Fruit fly (Drosophila melanogaster): ENCODE measurements around the gene Reepl1.

Reepl1 gene

DNA sequence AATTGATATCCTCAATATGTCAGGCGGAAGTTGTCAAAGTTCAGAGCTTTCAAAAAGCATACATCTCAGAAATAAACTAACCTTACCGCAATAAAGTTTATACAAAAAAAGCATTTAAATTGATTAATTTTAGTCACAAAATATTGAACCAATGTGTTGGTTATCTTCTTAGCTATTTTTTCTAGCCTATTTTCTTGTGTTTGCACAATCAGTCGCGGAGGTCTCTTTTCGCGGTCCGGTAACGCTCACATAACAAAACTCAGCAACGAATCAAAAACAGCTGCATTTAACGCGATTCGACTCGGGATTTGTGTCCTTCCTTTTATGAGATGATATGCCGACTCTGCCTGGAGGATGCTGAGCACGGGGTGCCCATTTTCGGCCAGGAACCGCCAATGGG, 1.0 kb downstream of the Reepl1 start, which contains the start of gene CG11696:
TSS of gene CG11696 (plus strand) at position 203 of the 400 bp plus-strand sequence.
- TF ChIP-seq toe (GFP tag; optimal IDR thresholded peaks at IDR 0.05) (no peak), CG5204 (GFP tag; optimal IDR thresholded peaks at IDR 0.05) (no peak)

DNA sequence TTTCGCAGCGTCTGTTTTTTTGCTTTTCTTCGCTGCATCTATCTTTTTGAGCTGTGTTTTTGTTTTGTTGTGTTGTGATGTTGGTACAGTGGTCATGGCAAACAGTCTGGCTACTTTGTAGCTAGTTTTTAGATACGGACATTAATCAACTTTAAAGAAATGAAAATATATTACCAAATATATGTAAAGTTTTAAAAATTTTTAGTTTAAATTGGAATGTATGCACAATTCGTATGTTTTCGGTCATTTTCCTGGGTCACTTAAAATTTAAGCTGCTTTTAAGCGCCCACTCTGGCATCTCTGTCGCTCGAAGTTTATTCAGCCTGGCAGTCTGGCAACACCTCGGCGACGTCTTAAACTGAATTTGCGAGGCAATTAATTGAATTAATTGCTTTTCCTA, 4.0 kb downstream of the Reepl1 start, which contains the start of gene CG11695:
TSS of gene CG11695 (plus strand) at position 344 of the 400 bp plus-strand sequence.
- TF ChIP-seq ovo (GFP tag; optimal IDR thresholded peaks at IDR 0.05) (peak; percentile 47), toe (GFP tag; optimal IDR thresholded peaks at IDR 0.05) (no peak), CG33017 (tag; optimal IDR thresholded peaks at IDR 0.05) (no peak), CG14711 (tag; optimal IDR thresholded peaks at IDR 0.05) (peak; percentile 77), Mnt (GFP tag; optimal IDR thresholded peaks at IDR 0.05) (peak; percentile 77), pad (GFP tag; optimal IDR thresholded peaks at IDR 0.05) (peak; percentile 68), CG7101 (tag; optimal IDR thresholded peaks at IDR 0.05) (peak; percentile 85), CG7045 (GFP tag; optimal IDR thresholded peaks at IDR 0.05) (peak; percentile 55), Clk (GFP tag; optimal IDR thresholded peaks at IDR 0.05) (no peak), tj (GFP tag; optimal IDR thresholded peaks at IDR 0.05) (peak; percentile 59), Crg-1 (GFP tag; optimal IDR thresholded peaks at IDR 0.05) (peak; percentile 42), CG5204 (GFP tag; optimal IDR thresholded peaks at IDR 0.05) (no peak), CG12768 (GFP tag; optimal IDR thresholded peaks at IDR 0.05) (peak; percentile 62), bab1 (GFP tag; optimal IDR thresholded peaks at IDR 0.05) (peak; percentile 90), CG11617 (GFP tag; optimal IDR thresholded peaks at IDR 0.05) (peak; percentile 79), cic (GFP tag; optimal IDR thresholded peaks at IDR 0.05) (peak; percentile 5), kay (GFP tag; ENCODE audit: borderline replicate concordance) (no peak), CG1620 (GFP tag; optimal IDR thresholded peaks at IDR 0.05) (peak; percentile 81), Hr96 (GFP tag; optimal IDR thresholded peaks at IDR 0.05) (no peak), cnc (optimal IDR thresholded peaks at IDR 0.05) (no peak)

DNA sequence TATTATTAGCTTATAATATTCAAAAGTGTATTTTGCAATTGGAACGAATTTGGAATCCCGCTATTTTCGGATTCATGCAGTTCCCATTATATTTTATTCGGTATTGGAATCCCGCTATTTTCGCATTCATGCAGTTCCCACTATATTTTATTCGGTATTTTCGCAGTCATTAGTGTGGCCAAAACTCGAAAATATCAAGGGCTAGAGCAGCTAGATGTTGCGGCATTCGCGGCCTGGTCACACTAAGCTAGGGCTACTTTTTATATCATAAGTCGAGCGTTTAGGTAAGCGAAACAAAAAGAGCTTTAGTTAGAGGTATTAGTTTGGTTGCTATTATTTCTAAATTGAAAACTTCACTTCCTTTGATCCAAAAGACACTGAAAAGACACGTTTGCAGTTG, 6.3 kb downstream of the Reepl1 start:
- TF ChIP-seq kay (GFP tag; ENCODE audit: borderline replicate concordance): no peak
- TF ChIP-seq CG5204 (GFP tag; optimal IDR thresholded peaks at IDR 0.05): no peak
- no peak for TF ChIP-seq CG14711 (tag; optimal IDR thresholded peaks at IDR 0.05)
- no peak for TF ChIP-seq CG12768 (GFP tag; optimal IDR thresholded peaks at IDR 0.05)
- no peak for TF ChIP-seq CG33017 (tag; optimal IDR thresholded peaks at IDR 0.05)
- no peak for TF ChIP-seq CG7045 (GFP tag; optimal IDR thresholded peaks at IDR 0.05)
- no peak for TF ChIP-seq cic (GFP tag; optimal IDR thresholded peaks at IDR 0.05)
- TF ChIP-seq toe (GFP tag; optimal IDR thresholded peaks at IDR 0.05): no peak
- TF ChIP-seq CG7101 (tag; optimal IDR thresholded peaks at IDR 0.05): no peak
- TF ChIP-seq bab1 (GFP tag; optimal IDR thresholded peaks at IDR 0.05): no peak
- no peak for TF ChIP-seq Crg-1 (GFP tag; optimal IDR thresholded peaks at IDR 0.05)
- no peak for TF ChIP-seq CG11617 (GFP tag; optimal IDR thresholded peaks at IDR 0.05)
- no peak for TF ChIP-seq Hr96 (GFP tag; optimal IDR thresholded peaks at IDR 0.05)
- no peak for TF ChIP-seq tj (GFP tag; optimal IDR thresholded peaks at IDR 0.05)
- TF ChIP-seq ovo (GFP tag; optimal IDR thresholded peaks at IDR 0.05): no peak
- TF ChIP-seq Mnt (GFP tag; optimal IDR thresholded peaks at IDR 0.05): no peak
- TF ChIP-seq CG1620 (GFP tag; optimal IDR thresholded peaks at IDR 0.05): no peak
- TF ChIP-seq Clk (GFP tag; optimal IDR thresholded peaks at IDR 0.05): no peak
- TF ChIP-seq pad (GFP tag; optimal IDR thresholded peaks at IDR 0.05): no peak

- TF ChIP-seq CG33017 (tag; optimal IDR thresholded peaks at IDR 0.05): no peak
- peak; percentile 58 for TF ChIP-seq CG11617 (GFP tag; optimal IDR thresholded peaks at IDR 0.05)
- TF ChIP-seq cnc (optimal IDR thresholded peaks at IDR 0.05): no peak
- TF ChIP-seq tj (GFP tag; optimal IDR thresholded peaks at IDR 0.05): peak; percentile 32
- TF ChIP-seq toe (GFP tag; optimal IDR thresholded peaks at IDR 0.05): no peak
- TF ChIP-seq ovo (GFP tag; optimal IDR thresholded peaks at IDR 0.05): peak; percentile 22
- peak; percentile 15 for TF ChIP-seq pad (GFP tag; optimal IDR thresholded peaks at IDR 0.05)
- no peak for TF ChIP-seq CG7045 (GFP tag; optimal IDR thresholded peaks at IDR 0.05)
- no peak for TF ChIP-seq kay (GFP tag; ENCODE audit: borderline replicate concordance)
- peak; percentile 31 for TF ChIP-seq Crg-1 (GFP tag; optimal IDR thresholded peaks at IDR 0.05)
- TF ChIP-seq Hr96 (GFP tag; optimal IDR thresholded peaks at IDR 0.05): no peak
- TF ChIP-seq CG12768 (GFP tag; optimal IDR thresholded peaks at IDR 0.05): no peak
- no peak for TF ChIP-seq cic (GFP tag; optimal IDR thresholded peaks at IDR 0.05)
- TF ChIP-seq CG1620 (GFP tag; optimal IDR thresholded peaks at IDR 0.05): peak; percentile 12
- TF ChIP-seq CG7101 (tag; optimal IDR thresholded peaks at IDR 0.05): peak; percentile 59
- TF ChIP-seq bab1 (GFP tag; optimal IDR thresholded peaks at IDR 0.05): peak; percentile 63
- peak; percentile 25 for TF ChIP-seq Mnt (GFP tag; optimal IDR thresholded peaks at IDR 0.05)
- no peak for TF ChIP-seq CG5204 (GFP tag; optimal IDR thresholded peaks at IDR 0.05)
- TF ChIP-seq Clk (GFP tag; optimal IDR thresholded peaks at IDR 0.05): no peak
- peak; percentile 45 for TF ChIP-seq CG14711 (tag; optimal IDR thresholded peaks at IDR 0.05)
These were observed 7.8 kb downstream of the Reepl1 start, which contains the start of gene nod for dm6 chrX:11580200-11580840. nod (plus strand) TSS chrX:11580772.

dm6 chrX:11584075-11584474, 11.6 kb downstream of the Reepl1 start, which contains the start of gene pkm:
pkm (minus strand) TSS chrX:11584175.
- no peak for TF ChIP-seq CG14711 (tag; optimal IDR thresholded peaks at IDR 0.05)
- TF ChIP-seq CG11617 (GFP tag; optimal IDR thresholded peaks at IDR 0.05): no peak
- no peak for TF ChIP-seq CG33017 (tag; optimal IDR thresholded peaks at IDR 0.05)
- no peak for TF ChIP-seq tj (GFP tag; optimal IDR thresholded peaks at IDR 0.05)
- no peak for TF ChIP-seq pad (GFP tag; optimal IDR thresholded peaks at IDR 0.05)
- no peak for TF ChIP-seq CG5204 (GFP tag; optimal IDR thresholded peaks at IDR 0.05)
- TF ChIP-seq cnc (optimal IDR thresholded peaks at IDR 0.05): no peak
- TF ChIP-seq CG12768 (GFP tag; optimal IDR thresholded peaks at IDR 0.05): no peak
- no peak for TF ChIP-seq kay (GFP tag; ENCODE audit: borderline replicate concordance)
- no peak for TF ChIP-seq Hr96 (GFP tag; optimal IDR thresholded peaks at IDR 0.05)
- TF ChIP-seq CG7101 (tag; optimal IDR thresholded peaks at IDR 0.05): no peak
- no peak for TF ChIP-seq toe (GFP tag; optimal IDR thresholded peaks at IDR 0.05)
- TF ChIP-seq cic (GFP tag; optimal IDR thresholded peaks at IDR 0.05): no peak
- TF ChIP-seq Mnt (GFP tag; optimal IDR thresholded peaks at IDR 0.05): no peak
- no peak for TF ChIP-seq ovo (GFP tag; optimal IDR thresholded peaks at IDR 0.05)
- no peak for TF ChIP-seq CG7045 (GFP tag; optimal IDR thresholded peaks at IDR 0.05)
- no peak for TF ChIP-seq bab1 (GFP tag; optimal IDR thresholded peaks at IDR 0.05)
- no peak for TF ChIP-seq Crg-1 (GFP tag; optimal IDR thresholded peaks at IDR 0.05)
